Fruit fly (Drosophila melanogaster) whole organism, embryonic: ENCODE results near the gene Ire1.

Experiments
- Adf1 ChIP-seq: fragments of 200-800 bp; sonication (Bioruptor generic); IDR thresholded peaks from 2 replicates; pipeline ENCODE4 v1.3.6; 2022; ENCODE audit warnings: missing biosample characterization, missing genetic modification characterization
- Atf3 ChIP-seq: fragments of 200-800 bp; sonication (Bioruptor generic); optimal IDR thresholded peaks from 3 replicates; lab custom pipeline; 2016; ENCODE audit warnings: missing biosample characterization, missing genetic modification characterization
- CG11093 ChIP-seq: fragments of 200-800 bp; sonication (Bioruptor generic); IDR thresholded peaks from 3 replicates; pipeline ENCODE4 v1.3.6; 2022; ENCODE audit warnings: missing biosample characterization, missing genetic modification characterization
- CG13123 ChIP-seq: fragments of 200-800 bp; sonication (Bioruptor generic); optimal IDR thresholded peaks from 2 replicates; lab custom pipeline; 2016; ENCODE audit warnings: missing biosample characterization, missing genetic modification characterization
- CG14710 ChIP-seq: fragments of 200-800 bp; sonication (Bioruptor generic); optimal IDR thresholded peaks from 3 replicates; lab custom pipeline; 2019; ENCODE audit warnings: missing biosample characterization, mild to moderate bottlenecking, missing genetic modification characterization, moderate library complexity
- CG14860 ChIP-seq: fragments of 200-800 bp; sonication (Bioruptor generic); IDR thresholded peaks from 3 replicates; pipeline ENCODE4 v1.3.6; 2022; ENCODE audit warnings: missing biosample characterization, missing genetic modification characterization; ENCODE audit not compliant: partially characterized antibody
- CG15514 ChIP-seq: fragments of 200-800 bp; sonication (Bioruptor generic); optimal IDR thresholded peaks from 3 replicates; lab custom pipeline; 2017; ENCODE audit warnings: missing biosample characterization, missing genetic modification characterization, mild to moderate bottlenecking, moderate library complexity, missing genetic modification reagents
- CG17359 ChIP-seq: fragments of 200-800 bp; sonication (Bioruptor generic); optimal IDR thresholded peaks from 3 replicates; lab custom pipeline; 2018; ENCODE audit warnings: missing biosample characterization, mild to moderate bottlenecking, missing genetic modification characterization, moderate library complexity
- CG2712 ChIP-seq: fragments of 200-800 bp; optimal IDR thresholded peaks from 3 replicates; lab custom pipeline; 2019; ENCODE audit warnings: missing biosample characterization, mild to moderate bottlenecking, missing genetic modification characterization, moderate library complexity
- CG30403 ChIP-seq: fragments of 200-800 bp; sonication (Bioruptor generic); optimal IDR thresholded peaks from 3 replicates; lab custom pipeline; 2016; ENCODE audit warnings: missing biosample characterization, missing genetic modification characterization
- CG34422 ChIP-seq: fragments of 200-800 bp; sonication (Bioruptor generic); IDR thresholded peaks from 3 replicates; pipeline ENCODE4 v1.3.6; 2022; ENCODE audit warnings: missing biosample characterization, missing genetic modification characterization
- CG3726 ChIP-seq: fragments of 200-800 bp; sonication (Bioruptor generic); IDR thresholded peaks from 3 replicates; pipeline ENCODE4, ENCODE4 v1.3.6; 2022; ENCODE audit warnings: missing biosample characterization, missing genetic modification characterization
- CG4617 ChIP-seq: fragments of 200-800 bp; sonication (Bioruptor generic); optimal IDR thresholded peaks from 3 replicates; lab custom pipeline; 2016; ENCODE audit warnings: missing biosample characterization, missing genetic modification characterization, borderline replicate concordance
- CG4820 ChIP-seq: fragments of 200-800 bp; sonication (Bioruptor generic); optimal IDR thresholded peaks from 3 replicates; lab custom pipeline; 2016; ENCODE audit warnings: missing biosample characterization, missing genetic modification characterization
- CG5180 ChIP-seq: fragments of 200-800 bp; sonication (Bioruptor generic); optimal IDR thresholded peaks from 3 replicates; lab custom pipeline; 2017; ENCODE audit warnings: missing biosample characterization, missing genetic modification characterization, mild to moderate bottlenecking, moderate library complexity, missing genetic modification reagents
- CG5953 ChIP-seq: fragments of 200-800 bp; sonication (Bioruptor generic); IDR thresholded peaks from 2 replicates; pipeline ENCODE4 v1.3.6; 2022; ENCODE audit warnings: missing biosample characterization, missing genetic modification characterization
- CG6854 ChIP-seq: fragments of 200-800 bp; sonication (Bioruptor generic); optimal IDR thresholded peaks from 3 replicates; lab custom pipeline; 2017; ENCODE audit warnings: missing biosample characterization, mild to moderate bottlenecking, missing genetic modification characterization
- CG7745 ChIP-seq: fragments of 200-800 bp; sonication (Bioruptor generic); optimal IDR thresholded peaks from 2 replicates; lab custom pipeline; 2018; ENCODE audit warnings: missing biosample characterization, mild to moderate bottlenecking, missing genetic modification characterization, moderate library complexity
- CG8359 ChIP-seq: fragments of 200-800 bp; sonication (Bioruptor generic); optimal IDR thresholded peaks from 2 replicates; lab custom pipeline; 2017; ENCODE audit warnings: missing biosample characterization, mild to moderate bottlenecking, missing genetic modification characterization, borderline replicate concordance
- Dp ChIP-seq: fragments of 200-800 bp; sonication (Bioruptor generic); optimal IDR thresholded peaks from 2 replicates; lab custom pipeline; 2018; ENCODE audit warnings: missing biosample characterization, mild to moderate bottlenecking, missing genetic modification characterization, moderate library complexity
- Elba2 ChIP-seq: fragments of 200-800 bp; sonication (Bioruptor generic); optimal IDR thresholded peaks from 3 replicates; lab custom pipeline; 2016; ENCODE audit warnings: missing biosample characterization, missing genetic modification characterization
- GATAe ChIP-seq: fragments of 200-800 bp; sonication (Bioruptor generic); conservative IDR thresholded peaks from 2 replicates; pipeline ENCODE4 v1.3.6; 2022; ENCODE audit warnings: missing biosample characterization, missing genetic modification characterization
- Hr51 ChIP-seq, 2 experiments: fragments of 200-800 bp; sonication (Bioruptor generic); optimal IDR thresholded peaks; 2 replicates in 1 of 2; 3 replicates in 1 of 2; lab custom pipeline; 2016 to 2018; ENCODE audit warnings: missing biosample characterization in 2 of 2, missing genetic modification characterization in 2 of 2, mild to moderate bottlenecking in 1 of 2, moderate library complexity in 1 of 2
- Lpt ChIP-seq: fragments of >200 bp; optimal IDR thresholded peaks from 2 replicates; lab custom pipeline; 2018; ENCODE audit warnings: missing biosample characterization, missing genetic modification characterization
- MBD-R2 ChIP-seq: fragments of 200-800 bp; sonication (Bioruptor generic); IDR thresholded peaks from 2 replicates; pipeline ENCODE4 v1.3.6; 2022; ENCODE audit warnings: missing biosample characterization, missing genetic modification characterization
- Opbp ChIP-seq: fragments of 200-800 bp; sonication (Bioruptor generic); IDR thresholded peaks from 3 replicates; pipeline ENCODE4 v1.3.6; 2022; ENCODE audit warnings: missing biosample characterization, missing genetic modification characterization; ENCODE audit not compliant: partially characterized antibody
- Six4 ChIP-seq: fragments of 200-800 bp; sonication (Bioruptor generic); optimal IDR thresholded peaks from 2 replicates; lab custom pipeline; 2016; ENCODE audit warnings: missing biosample characterization, missing genetic modification characterization
- ac ChIP-seq: fragments of 200-800 bp; sonication (Bioruptor generic); optimal IDR thresholded peaks from 3 replicates; lab custom pipeline; 2017; ENCODE audit warnings: missing biosample characterization, mild to moderate bottlenecking, missing genetic modification characterization
- bsh ChIP-seq, 2 experiments: fragments of 200-800 bp; sonication (Bioruptor generic); optimal IDR thresholded peaks; 2 replicates each; lab custom pipeline; 2017 to 2018; ENCODE audit warnings: mild to moderate bottlenecking in 2 of 2, missing biosample characterization in 2 of 2, missing genetic modification characterization in 2 of 2, moderate library complexity in 1 of 2
- chm ChIP-seq: fragments of 200-800 bp; sonication (Bioruptor generic); IDR thresholded peaks from 2 replicates; pipeline ENCODE4 v1.3.6; 2022; ENCODE audit warnings: missing biosample characterization, missing genetic modification characterization
- croc ChIP-seq: fragments of 200-800 bp; sonication (Bioruptor generic); conservative IDR thresholded peaks from 3 replicates; pipeline ENCODE4 v1.3.6; 2022; ENCODE audit warnings: missing biosample characterization, missing genetic modification characterization
- da ChIP-seq: fragments of 200-800 bp; sonication (Bioruptor generic); optimal IDR thresholded peaks from 2 replicates; lab custom pipeline; 2016; ENCODE audit warnings: missing biosample characterization, missing genetic modification characterization
- dan ChIP-seq: fragments of 200-800 bp; sonication (Bioruptor generic); IDR thresholded peaks from 2 replicates; pipeline ENCODE4 v1.3.6; 2022; ENCODE audit warnings: missing biosample characterization, missing genetic modification characterization
- esg ChIP-seq: fragments of 200-800 bp; sonication (Bioruptor generic); conservative IDR thresholded peaks from 2 replicates; pipeline ENCODE4 v1.3.6; 2022; ENCODE audit warnings: missing biosample characterization, missing genetic modification characterization
- eve ChIP-seq, 2 experiments: fragments of >200 bp; optimal IDR thresholded peaks; 2 replicates each; lab custom pipeline; 2017; ENCODE audit warnings: missing biosample characterization in 2 of 2, missing genetic modification characterization in 2 of 2
- exex ChIP-seq: fragments of 200-800 bp; sonication (Bioruptor generic); optimal IDR thresholded peaks from 4 replicates; lab custom pipeline; 2018; ENCODE audit warnings: missing biosample characterization, mild to moderate bottlenecking, missing genetic modification characterization, moderate library complexity
- fd96Cb ChIP-seq: fragments of 200-800 bp; sonication (Bioruptor generic); optimal IDR thresholded peaks from 2 replicates; lab custom pipeline; 2018; ENCODE audit warnings: missing biosample characterization, mild to moderate bottlenecking, missing genetic modification characterization, moderate library complexity
- gt ChIP-seq: fragments of 200-800 bp; sonication (Bioruptor generic); IDR thresholded peaks from 2 replicates; pipeline ENCODE4 v1.3.6; 2022; ENCODE audit warnings: missing biosample characterization, missing genetic modification characterization
- lbe ChIP-seq: fragments of 200-800 bp; sonication (Bioruptor generic); optimal IDR thresholded peaks from 2 replicates; lab custom pipeline; 2016; ENCODE audit warnings: missing biosample characterization, mild to moderate bottlenecking, missing genetic modification characterization
- psq ChIP-seq: fragments of 200-800 bp; sonication (Bioruptor generic); optimal IDR thresholded peaks from 2 replicates; lab custom pipeline; 2017; ENCODE audit warnings: missing biosample characterization, missing genetic modification characterization
- pzg ChIP-seq: fragments of 200-800 bp; sonication (Bioruptor generic); optimal IDR thresholded peaks from 3 replicates; lab custom pipeline; 2018; ENCODE audit warnings: missing biosample characterization, mild to moderate bottlenecking, missing genetic modification characterization, moderate library complexity
- rib ChIP-seq: fragments of 200-800 bp; sonication (Bioruptor generic); IDR thresholded peaks from 2 replicates; pipeline ENCODE4 v1.3.6; 2022; ENCODE audit warnings: missing biosample characterization, missing genetic modification characterization
- schlank ChIP-seq: fragments of 200-800 bp; sonication (Bioruptor generic); optimal IDR thresholded peaks from 2 replicates; lab custom pipeline; 2018; ENCODE audit warnings: missing biosample characterization, mild to moderate bottlenecking, missing genetic modification characterization
- scrt ChIP-seq: fragments of 200-800 bp; sonication (Bioruptor generic); optimal IDR thresholded peaks from 2 replicates; lab custom pipeline; 2018; ENCODE audit warnings: missing biosample characterization, mild to moderate bottlenecking, missing genetic modification characterization, moderate library complexity
- toy ChIP-seq: fragments of 200-800 bp; sonication (Bioruptor generic); IDR thresholded peaks from 2 replicates; pipeline ENCODE4 v1.3.6; 2022; ENCODE audit warnings: missing biosample characterization, missing genetic modification characterization
- vfl ChIP-seq: fragments of 200-800 bp; sonication (Bioruptor generic); optimal IDR thresholded peaks from 2 replicates; lab custom pipeline; 2016; ENCODE audit warnings: missing biosample characterization, missing genetic modification characterization
- yki ChIP-seq: fragments of >200 bp; optimal IDR thresholded peaks from 3 replicates; lab custom pipeline; 2018
- zen ChIP-seq: fragments of 200-800 bp; sonication (Bioruptor generic); optimal IDR thresholded peaks from 3 replicates; lab custom pipeline; 2018; ENCODE audit warnings: missing biosample characterization, mild to moderate bottlenecking, missing genetic modification characterization, moderate library complexity
- zfh1 ChIP-seq: fragments of 200-800 bp; sonication (Bioruptor generic); IDR thresholded peaks from 3 replicates; pipeline ENCODE4 v1.3.6; 2022; ENCODE audit warnings: missing biosample characterization, missing genetic modification characterization

The Ire1 gene

dm6 chr3R:19880431-19880939, 19.4 kb upstream of the Ire1 start (continued):
- peak; percentile 47 for TF ChIP-seq lbe (GFP tag; lab: Kevin White, UChicago)
- TF ChIP-seq bsh (GFP tag; optimal IDR thresholded peaks at IDR 0.05; lab: Kevin White, UChicago): peak in 1 of 2 experiments; percentile 59
- TF ChIP-seq vfl (GFP tag; lab: Kevin White, UChicago): no peak
- no peak; the same call in 1 of the 2 replicates for TF ChIP-seq esg (GFP tag; lab: Robert Waterston, UW)
- TF ChIP-seq rib (GFP tag; lab: Robert Waterston, UW): no peak
- no peak for TF ChIP-seq CG8359
- no peak for TF ChIP-seq da (GFP tag; lab: Kevin White, UChicago)
- 0 out of 3 replicates have a peak, but pooled peaks have one; percentile 29 for TF ChIP-seq CG11093 (GFP tag; lab: Robert Waterston, UW)
- TF ChIP-seq CG15514 (GFP tag; lab: Kevin White, UChicago): peak; percentile 26
- TF ChIP-seq fd96Cb (tag; lab: Kevin White, UChicago): peak; percentile 1
- TF ChIP-seq GATAe (GFP tag; lab: Robert Waterston, UW): 0 out of 2 replicates have a peak, but pooled peaks have one; percentile 12
- TF ChIP-seq ac: no peak
- peak; percentile 40 for TF ChIP-seq CG5180 (GFP tag; lab: Kevin White, UChicago)
- TF ChIP-seq chm (GFP tag; lab: Robert Waterston, UW): no peak; the same call in 1 of the 2 replicates
- TF ChIP-seq gt (GFP tag; lab: Robert Waterston, UW): no peak
- peak; percentile 22 for TF ChIP-seq CG6854 (GFP tag; lab: Kevin White, UChicago)
- TF ChIP-seq CG14860 (GFP tag; lab: Robert Waterston, UW): no peak
- no peak for TF ChIP-seq Lpt (GFP tag; lab: Kevin White, UChicago)
- no peak; the same call in 2 of the 3 replicates for TF ChIP-seq zfh1 (GFP tag; lab: Robert Waterston, UW)
- TF ChIP-seq CG17359 (tag; lab: Kevin White, UChicago): peak; percentile 59
- TF ChIP-seq yki (lab: Kevin White, UChicago): no peak
- TF ChIP-seq CG13123 (GFP tag; lab: Kevin White, UChicago): no peak
- no peak for TF ChIP-seq CG3726 (GFP tag; lab: Robert Waterston, UW)
- no peak for TF ChIP-seq Atf3 (GFP tag; lab: Kevin White, UChicago)
- TF ChIP-seq psq (GFP tag; lab: Kevin White, UChicago): no peak
- TF ChIP-seq dan (GFP tag; lab: Robert Waterston, UW): no peak
- peak; percentile 35; the same call in 1 of the 2 replicates for TF ChIP-seq Adf1 (GFP tag; lab: Robert Waterston, UW)
- peak; percentile 55 for TF ChIP-seq CG30403 (GFP tag; lab: Kevin White, UChicago)
- TF ChIP-seq Elba2 (GFP tag; lab: Kevin White, UChicago): no peak
- no peak; the same call in 2 of the 3 replicates for TF ChIP-seq croc (GFP tag; lab: Robert Waterston, UW)
- TF ChIP-seq schlank (tag; lab: Kevin White, UChicago): no peak
- TF ChIP-seq Hr51 (GFP tag; optimal IDR thresholded peaks at IDR 0.05; lab: Kevin White, UChicago): peak in 1 of 2 experiments; percentile 75
- TF ChIP-seq, all 482 proteins: peak for 239

- peak; percentile 60 for TF ChIP-seq scrt (GFP tag; lab: Kevin White, UChicago)
- TF ChIP-seq zen (tag; lab: Kevin White, UChicago): peak; percentile 44
- no peak for TF ChIP-seq toy (GFP tag; lab: Robert Waterston, UW)
- peak; percentile 85 for TF ChIP-seq Dp (GFP tag; lab: Kevin White, UChicago)
- peak; percentile 65 for TF ChIP-seq pzg (GFP tag; lab: Kevin White, UChicago)
- no peak for TF ChIP-seq Opbp (GFP tag; lab: Robert Waterston, UW)
- 0 out of 3 replicates have a peak, but pooled peaks have one; percentile 24 for TF ChIP-seq CG34422 (GFP tag; lab: Robert Waterston, UW)
- no peak for TF ChIP-seq Six4 (GFP tag; lab: Kevin White, UChicago)
- TF ChIP-seq CG7745: peak; percentile 3
- TF ChIP-seq CG5953: no peak
- peak; percentile 59 for TF ChIP-seq MBD-R2 (GFP tag; lab: Robert Waterston, UW)
- TF ChIP-seq CG15514 (GFP tag; lab: Kevin White, UChicago): peak; percentile 44
- peak; percentile 16 for TF ChIP-seq exex
- TF ChIP-seq CG4617: peak; percentile 81
- TF ChIP-seq eve (GFP tag; optimal IDR thresholded peaks at IDR 0.05; lab: Kevin White, UChicago): no peak
- peak; percentile 7 for TF ChIP-seq CG2712 (tag; lab: Kevin White, UChicago)
- TF ChIP-seq CG4820 (GFP tag; lab: Kevin White, UChicago): no peak
- peak; percentile 13 for TF ChIP-seq CG14710 (tag; lab: Kevin White, UChicago)
Measured at dm6 chr3R:19879470-19880052, 18.5 kb upstream of the Ire1 start, which contains the start of gene Ask1. Gene Ask1, plus strand, starts transcription at chr3R:19879719.
